Worm (Caenorhabditis elegans) whole organism, L3 larva: ENCODE measurements around the gene F25E2.3.
A peak's percentile ranks its signal among the peaks of the same experiment; 100 is the strongest.

Experiments used
- ZK546.5 ChIP-seq: sonication (generic microtip); optimal IDR thresholded peaks from 2 replicates; lab custom pipeline; 2017; ENCODE audit warnings: missing biosample characterization, missing genetic modification characterization
- ama-1 ChIP-seq: fragments of 150-350 bp; optimal IDR thresholded peaks from 2 replicates; lab custom pipeline; 2018
- ceh-16 ChIP-seq: sonication (generic microtip); optimal IDR thresholded peaks from 2 replicates; lab custom pipeline; 2017; ENCODE audit warnings: missing biosample characterization, missing genetic modification characterization
- ceh-28 ChIP-seq: fragments of 150-350 bp; optimal IDR thresholded peaks from 2 replicates; lab custom pipeline; 2014; ENCODE audit warnings: missing biosample characterization, missing genetic modification reagents, missing genetic modification characterization
- ceh-82 ChIP-seq: fragments of 150-350 bp; optimal IDR thresholded peaks from 2 replicates; lab custom pipeline; 2014; ENCODE audit warnings: missing biosample characterization, missing genetic modification characterization
- ceh-9 ChIP-seq: sonication (generic microtip); optimal IDR thresholded peaks from 2 replicates; lab custom pipeline; 2018; ENCODE audit warnings: missing biosample characterization, missing genetic modification characterization
- daf-12 ChIP-seq: fragments of 150-350 bp; optimal IDR thresholded peaks from 2 replicates; lab custom pipeline; 2014; ENCODE audit warnings: missing biosample characterization, missing genetic modification reagents, missing genetic modification characterization
- egl-5 ChIP-seq: fragments of 150-350 bp; optimal IDR thresholded peaks from 2 replicates; lab custom pipeline; 2017; ENCODE audit warnings: missing biosample characterization, missing genetic modification reagents, missing genetic modification characterization, inconsistent platforms
- elt-1 ChIP-seq: fragments of 150-350 bp; optimal IDR thresholded peaks from 2 replicates; lab custom pipeline; 2014; ENCODE audit warnings: missing biosample characterization, missing genetic modification characterization
- fkh-10 ChIP-seq: sonication (generic microtip); optimal IDR thresholded peaks from 2 replicates; lab custom pipeline; 2017; ENCODE audit warnings: missing biosample characterization, missing genetic modification reagents, missing genetic modification characterization
- fkh-2 ChIP-seq: fragments of 150-350 bp; optimal IDR thresholded peaks from 2 replicates; lab custom pipeline; 2014; ENCODE audit warnings: missing biosample characterization, missing genetic modification reagents, missing genetic modification characterization
- hmg-11 ChIP-seq: sonication (generic microtip); optimal IDR thresholded peaks from 2 replicates; lab custom pipeline; 2016; ENCODE audit warnings: missing genetic modification characterization, missing compliant biosample characterization
- jun-1 ChIP-seq: fragments of 150-350 bp; optimal IDR thresholded peaks from 2 replicates; lab custom pipeline; 2014; ENCODE audit warnings: missing biosample characterization, missing genetic modification reagents, missing genetic modification characterization
- lin-15B ChIP-seq: fragments of 150-350 bp; optimal IDR thresholded peaks from 2 replicates; lab custom pipeline; 2014; ENCODE audit warnings: missing biosample characterization, missing genetic modification characterization
- lin-39 ChIP-seq: fragments of 150-350 bp; optimal IDR thresholded peaks from 2 replicates; lab custom pipeline; 2018; ENCODE audit warnings: missing biosample characterization, missing genetic modification reagents, missing genetic modification characterization
- nfya-1 ChIP-seq: sonication (generic microtip); optimal IDR thresholded peaks from 2 replicates; lab custom pipeline; 2017; ENCODE audit warnings: missing genetic modification characterization, mild to moderate bottlenecking, missing compliant biosample characterization, antibody characterized with exemption, moderate library complexity; ENCODE audit not compliant: insufficient read depth
- nhr-11 ChIP-seq: fragments of 150-350 bp; optimal IDR thresholded peaks from 2 replicates; lab custom pipeline; 2014; ENCODE audit warnings: missing biosample characterization, missing genetic modification characterization
- nhr-12 ChIP-seq: fragments of 150-350 bp; optimal IDR thresholded peaks from 2 replicates; lab custom pipeline; 2014; ENCODE audit warnings: missing biosample characterization, missing genetic modification characterization
- nhr-25 ChIP-seq: sonication (generic microtip); optimal IDR thresholded peaks from 2 replicates; lab custom pipeline; 2017; ENCODE audit warnings: missing biosample characterization, missing genetic modification characterization
- nhr-43 ChIP-seq: sonication (generic microtip); optimal IDR thresholded peaks from 2 replicates; lab custom pipeline; 2016; ENCODE audit warnings: mild to moderate bottlenecking, missing genetic modification characterization, missing compliant biosample characterization; ENCODE audit not compliant: poor library complexity, severe bottlenecking
- nhr-67 ChIP-seq: fragments of 150-350 bp; optimal IDR thresholded peaks from 2 replicates; lab custom pipeline; 2014; ENCODE audit warnings: missing biosample characterization, missing genetic modification characterization
- nhr-76 ChIP-seq: fragments of 150-350 bp; sonication (generic microtip); optimal IDR thresholded peaks from 5 replicates; lab custom pipeline; 2014; ENCODE audit warnings: missing biosample characterization, missing genetic modification characterization
- nhr-77 ChIP-seq: fragments of 150-350 bp; optimal IDR thresholded peaks from 2 replicates; lab custom pipeline; 2014; ENCODE audit warnings: missing biosample characterization, missing genetic modification characterization
- pha-4 ChIP-seq: fragments of 150-350 bp; optimal IDR thresholded peaks from 2 replicates; lab custom pipeline; 2014; ENCODE audit warnings: missing biosample characterization, missing genetic modification reagents, missing genetic modification characterization
- pqm-1 ChIP-seq: fragments of 150-350 bp; optimal IDR thresholded peaks from 2 replicates; lab custom pipeline; 2017; ENCODE audit warnings: missing biosample characterization, missing genetic modification characterization, inconsistent platforms
- sea-2 ChIP-seq: fragments of 150-350 bp; sonication (generic microtip); optimal IDR thresholded peaks from 4 replicates; lab custom pipeline; 2014; ENCODE audit warnings: missing biosample characterization, missing genetic modification reagents, missing genetic modification characterization
- skn-1 ChIP-seq: fragments of 150-350 bp; optimal IDR thresholded peaks from 2 replicates; lab custom pipeline; 2014; ENCODE audit warnings: missing biosample characterization, missing genetic modification characterization
- snpc-4 ChIP-seq: fragments of 150-350 bp; optimal IDR thresholded peaks from 2 replicates; lab custom pipeline; 2014; ENCODE audit warnings: missing biosample characterization, missing genetic modification characterization
- zag-1 ChIP-seq: fragments of 150-350 bp; optimal IDR thresholded peaks from 2 replicates; lab custom pipeline; 2014; ENCODE audit warnings: missing biosample characterization, missing genetic modification characterization
- ztf-4 ChIP-seq: fragments of 150-350 bp; optimal IDR thresholded peaks from 2 replicates; lab custom pipeline; 2014; ENCODE audit warnings: missing biosample characterization, missing genetic modification characterization

F25E2.3 gene

DNA sequence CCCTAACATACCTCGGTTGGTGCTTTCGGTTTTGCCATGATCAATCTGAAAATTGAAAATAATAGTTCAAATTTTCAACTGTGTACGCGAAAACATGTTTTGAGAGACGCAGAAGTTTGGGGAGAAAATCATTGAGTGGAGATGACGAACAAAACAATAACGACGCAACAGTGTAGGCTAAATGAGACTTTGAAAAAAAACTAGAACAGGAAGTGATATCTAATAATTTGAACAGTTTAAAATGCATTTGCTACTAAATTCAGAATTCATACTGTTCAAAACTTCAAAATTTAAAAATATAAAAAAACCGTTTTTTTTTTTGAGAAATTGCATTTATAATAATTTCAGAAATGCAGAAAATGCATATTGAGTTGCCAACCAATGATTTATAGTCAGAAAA is at the start of gene F25E2.3:
Gene F25E2.3, minus strand, starts transcription at position 101 of the 400 bp plus-strand sequence.
- TF ChIP-seq ceh-28, result no peak
- TF ChIP-seq nhr-11 (tag; lab: Kevin White, UChicago), result no peak
- no peak for TF ChIP-seq hmg-11 (tag; lab: Kevin White, UChicago)
- no peak for TF ChIP-seq pqm-1 (tag; lab: Kevin White, UChicago)
- TF ChIP-seq ceh-16 (tag; lab: Kevin White, UChicago), result no peak
- TF ChIP-seq zag-1 (tag; lab: Kevin White, UChicago), result no peak
- no peak for TF ChIP-seq lin-15B (tag; lab: Kevin White, UChicago)
- TF ChIP-seq skn-1 (tag; lab: Kevin White, UChicago), result no peak
- TF ChIP-seq lin-39 (tag; lab: Kevin White, UChicago), result no peak

DNA sequence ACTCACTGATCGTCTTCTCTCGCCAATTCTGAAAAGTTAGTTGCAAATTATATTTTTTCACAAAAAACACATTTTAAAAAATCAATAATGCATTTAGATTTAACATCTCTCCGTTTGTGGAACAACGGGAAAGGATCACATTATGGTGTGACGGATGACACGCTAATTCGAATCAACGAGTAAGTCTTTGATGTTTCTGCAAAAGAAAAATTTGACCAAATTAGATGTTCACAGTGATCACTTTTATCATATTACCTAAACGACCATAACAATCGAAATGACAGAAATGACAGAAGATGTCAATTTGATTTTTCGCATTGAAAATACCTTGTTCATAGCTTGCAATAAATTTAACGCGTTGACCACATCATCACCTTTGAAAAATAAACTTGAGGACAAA is 48.4 kb upstream of the F25E2.3 start:
- no peak for TF ChIP-seq daf-12 (tag; lab: Kevin White, UChicago)
- no peak for TF ChIP-seq sea-2 (GFP tag; lab: Kevin White, UChicago)
- no peak for TF ChIP-seq nhr-43 (tag; lab: Kevin White, UChicago)
- no peak for TF ChIP-seq snpc-4
- no peak for TF ChIP-seq pqm-1 (tag; lab: Kevin White, UChicago)
- no peak for TF ChIP-seq nhr-67 (tag; lab: Kevin White, UChicago)
- TF ChIP-seq egl-5 (tag; lab: Kevin White, UChicago), result no peak
- no peak for TF ChIP-seq ama-1
- no peak for TF ChIP-seq fkh-10 (GFP tag; lab: Kevin White, UChicago)
- TF ChIP-seq nhr-76 (tag; lab: Kevin White, UChicago), result no peak
- TF ChIP-seq nhr-77 (tag; lab: Kevin White, UChicago), result no peak
- no peak for TF ChIP-seq lin-39 (tag; lab: Kevin White, UChicago)
- TF ChIP-seq, all 47 proteins: peak for 0

- TF ChIP-seq hmg-11 (tag; lab: Kevin White, UChicago), result peak; percentile 30
- TF ChIP-seq snpc-4, result no peak
- TF ChIP-seq ceh-9 (tag; lab: Kevin White, UChicago), result no peak
- TF ChIP-seq elt-1 (tag; lab: Kevin White, UChicago), result peak; percentile 14
- peak; percentile 65 for TF ChIP-seq lin-39 (tag; lab: Kevin White, UChicago)
- peak; percentile 51 for TF ChIP-seq nfya-1 (tag; lab: Kevin White, UChicago)
- no peak for TF ChIP-seq nhr-67 (tag; lab: Kevin White, UChicago)
Measured at ce11 chrX:859401-859800, 46.4 kb upstream of the F25E2.3 start, which contains the start of gene F56F10.2. F56F10.2 (plus strand) TSS chrX:859615.

DNA sequence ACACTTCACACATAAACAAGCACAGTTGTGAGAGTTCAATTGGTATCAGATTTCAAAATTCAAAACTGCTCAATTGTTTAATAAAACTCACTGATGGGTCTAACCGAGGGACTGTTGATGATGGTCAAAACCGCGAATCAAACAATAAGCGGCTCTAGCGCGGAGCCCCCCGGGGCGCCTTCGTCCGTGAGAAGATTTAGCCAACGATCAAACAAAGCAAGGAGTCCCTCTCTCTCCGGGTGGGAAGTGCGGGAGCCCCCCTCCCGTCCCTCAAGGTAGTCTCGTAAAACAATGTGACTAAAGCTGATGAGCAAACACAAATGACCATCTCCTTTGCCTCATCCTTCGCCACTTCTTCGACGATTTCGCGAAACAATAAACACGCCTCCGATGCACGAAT is 44.7 kb upstream of the F25E2.3 start:
- TF ChIP-seq ama-1 (no peak), pha-4 (tag; lab: Kevin White, UChicago) (peak; percentile 7)

- TF ChIP-seq lin-39 (tag; lab: Kevin White, UChicago) (no peak), zag-1 (tag; lab: Kevin White, UChicago) (no peak), ZK546.5 (no peak), pha-4 (tag; lab: Kevin White, UChicago) (no peak), fkh-2 (tag; lab: Kevin White, UChicago) (no peak), skn-1 (tag; lab: Kevin White, UChicago) (no peak), nhr-25 (no peak)
Measured at ce11 chrX:853604-854003, 40.6 kb upstream of the F25E2.3 start.

- TF ChIP-seq nhr-67 (tag; lab: Kevin White, UChicago) (no peak), nhr-43 (tag; lab: Kevin White, UChicago) (no peak), nhr-25 (peak; percentile 27)
Measured at ce11 chrX:852739-853268, 39.8 kb upstream of the F25E2.3 start.

DNA sequence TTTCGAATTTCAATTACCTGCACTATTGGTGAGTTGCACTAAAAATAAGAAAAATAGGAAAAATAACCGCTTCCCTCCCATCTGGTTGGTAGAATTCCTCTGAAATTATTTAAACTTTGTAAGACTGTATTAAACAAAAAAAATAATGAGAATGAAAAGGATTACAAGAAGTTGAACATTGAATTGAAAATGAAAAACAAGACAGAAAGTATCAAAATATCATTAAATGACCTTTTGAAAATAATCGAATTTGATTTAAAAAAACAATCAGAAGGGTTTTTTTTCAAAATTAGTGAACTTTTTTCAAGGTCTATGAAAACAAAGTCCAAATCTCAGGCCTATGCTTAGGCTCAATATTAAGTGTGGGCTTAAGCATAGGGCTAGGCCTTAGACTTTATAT is 38.5 kb upstream of the F25E2.3 start, which contains the start of gene igcm-1:
Gene igcm-1, minus strand, starts transcription at position 101 of the 400 bp plus-strand sequence.
- no peak for TF ChIP-seq skn-1 (tag; lab: Kevin White, UChicago)
- no peak for TF ChIP-seq jun-1
- no peak for TF ChIP-seq ZK546.5
- no peak for TF ChIP-seq ceh-82 (tag; lab: Kevin White, UChicago)
- no peak for TF ChIP-seq ztf-4 (tag; lab: Kevin White, UChicago)
- no peak for TF ChIP-seq nhr-12 (tag; lab: Kevin White, UChicago)
- no peak for TF ChIP-seq ceh-28
- no peak for TF ChIP-seq pqm-1 (tag; lab: Kevin White, UChicago)
- TF ChIP-seq sea-2 (GFP tag; lab: Kevin White, UChicago), result no peak
